Worm (Caenorhabditis elegans): ENCODE measurements around the gene F54G2.1.

DNA sequence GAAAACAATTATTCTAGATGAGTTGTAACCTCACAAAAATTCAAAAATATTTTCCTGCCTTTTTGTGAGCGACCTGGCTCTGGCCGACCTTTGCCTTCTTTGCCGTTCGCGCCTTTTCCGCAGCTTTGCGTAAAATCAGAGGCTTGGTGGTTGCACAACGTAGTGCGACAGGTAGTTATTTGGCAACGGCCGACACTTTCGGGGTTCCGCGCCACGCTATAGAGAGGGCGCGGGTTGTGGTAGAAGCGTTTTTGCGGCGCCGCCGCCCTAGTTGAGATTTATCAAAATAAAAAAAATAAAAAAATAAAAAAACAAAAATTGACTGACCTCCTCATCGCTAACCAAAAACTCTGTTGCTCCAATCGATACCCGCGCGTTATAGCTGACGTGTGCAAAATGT lies 375 bp downstream of the F54G2.1 start:
- TF ChIP-seq nhr-28 (tag; optimal IDR thresholded peaks at IDR 0.05) (no peak), zag-1 (tag; optimal IDR thresholded peaks at IDR 0.05) (no peak)

Data from whole organism, L3 larva.